Fruit fly (Drosophila melanogaster) whole organism, wandering third instar larva: Measurements from ENCODE around the gene her.

Experiments
- Abd-B ChIP-seq: fragments of >200 bp; optimal IDR thresholded peaks from 2 replicates; lab custom pipeline; 2017; ENCODE audit warnings: missing biosample characterization, missing genetic modification characterization
- CG32264 ChIP-seq: fragments of 200-800 bp; sonication (Bioruptor generic); optimal IDR thresholded peaks from 2 replicates; lab custom pipeline; 2016; ENCODE audit warnings: missing biosample characterization, missing genetic modification characterization
- CG9705 ChIP-seq: fragments of 200-800 bp; sonication (Bioruptor generic); optimal IDR thresholded peaks from 2 replicates; lab custom pipeline; 2018; ENCODE audit warnings: missing biosample characterization, mild to moderate bottlenecking, missing genetic modification characterization
- CrebA ChIP-seq: fragments of 200-800 bp; sonication (Bioruptor generic); optimal IDR thresholded peaks from 2 replicates; lab custom pipeline; 2016; ENCODE audit warnings: missing biosample characterization, mild to moderate bottlenecking, missing genetic modification characterization, borderline replicate concordance
- Dfd ChIP-seq: fragments of >200 bp; optimal IDR thresholded peaks from 2 replicates; lab custom pipeline; 2017; ENCODE audit warnings: missing biosample characterization, missing genetic modification characterization
- Dif ChIP-seq: fragments of 200-275, 200-300 bp; sonication (Bioruptor generic); optimal IDR thresholded peaks from 2 replicates; lab custom pipeline; 2018; ENCODE audit warnings: missing biosample characterization, missing genetic modification characterization; ENCODE audit not compliant: partially characterized antibody
- GATAd ChIP-seq: sonication (Bioruptor generic); optimal IDR thresholded peaks from 2 replicates; lab custom pipeline; 2016; ENCODE audit warnings: missing biosample characterization, missing genetic modification characterization
- HLH106 ChIP-seq: fragments of 200-800 bp; optimal IDR thresholded peaks from 3 replicates; lab custom pipeline; 2019; ENCODE audit warnings: missing biosample characterization, mild to moderate bottlenecking, missing genetic modification characterization, moderate library complexity
- Hnf4 ChIP-seq: fragments of 200-800 bp; sonication (Bioruptor generic); optimal IDR thresholded peaks from 2 replicates; lab custom pipeline; 2016; ENCODE audit warnings: missing biosample characterization, mild to moderate bottlenecking, missing genetic modification characterization
- Hr78 ChIP-seq: fragments of >200 bp; optimal IDR thresholded peaks from 2 replicates; lab custom pipeline; 2017; ENCODE audit warnings: missing biosample characterization, missing genetic modification characterization
- Hr83 ChIP-seq: fragments of 200-300 bp; sonication (Bioruptor generic); optimal IDR thresholded peaks from 2 replicates; lab custom pipeline; 2016; ENCODE audit warnings: missing biosample characterization, mild to moderate bottlenecking, missing genetic modification characterization, moderate library complexity; ENCODE audit not compliant: poor library complexity, severe bottlenecking
- Jra ChIP-seq: sonication (Bioruptor generic); optimal IDR thresholded peaks from 2 replicates; lab custom pipeline; 2016; ENCODE audit warnings: missing biosample characterization, missing genetic modification characterization
- Mio ChIP-seq: sonication (Bioruptor generic); optimal IDR thresholded peaks from 2 replicates; lab custom pipeline; 2016; ENCODE audit warnings: missing biosample characterization, missing genetic modification characterization
- Myc ChIP-seq: fragments of >200 bp; optimal IDR thresholded peaks from 2 replicates; lab custom pipeline; 2017
- N ChIP-seq: fragments of >200 bp; optimal IDR thresholded peaks from 2 replicates; lab custom pipeline; 2018; ENCODE audit warnings: missing biosample characterization, missing external identifiers, missing genetic modification characterization
- OdsH ChIP-seq: fragments of 200-800 bp; sonication (Bioruptor generic); optimal IDR thresholded peaks from 2 replicates; lab custom pipeline; 2016; ENCODE audit warnings: missing biosample characterization, mild to moderate bottlenecking, missing genetic modification characterization
- Rel ChIP-seq, 2 experiments: fragments of 200-800 bp; sonication (Bioruptor generic) in 1 of 2; optimal IDR thresholded peaks; 2 replicates in 1 of 2; 3 replicates in 1 of 2; lab custom pipeline; 2016 to 2019; ENCODE audit warnings: mild to moderate bottlenecking in 2 of 2, missing biosample characterization in 2 of 2, missing genetic modification characterization in 2 of 2, moderate library complexity in 1 of 2
- Sp1 ChIP-seq: fragments of 200-800 bp; sonication (Bioruptor generic); optimal IDR thresholded peaks from 3 replicates; lab custom pipeline; 2019; ENCODE audit warnings: missing biosample characterization, mild to moderate bottlenecking, missing genetic modification characterization, moderate library complexity
- Vsx2 ChIP-seq: fragments of 200-300, 225-300 bp; sonication (Bioruptor generic); optimal IDR thresholded peaks from 2 replicates; lab custom pipeline; 2018; ENCODE audit warnings: missing biosample characterization, missing genetic modification characterization; ENCODE audit not compliant: partially characterized antibody
- br ChIP-seq: fragments of 200-800 bp; sonication (Bioruptor generic); optimal IDR thresholded peaks from 2 replicates; lab custom pipeline; 2016; ENCODE audit warnings: missing biosample characterization, missing genetic modification characterization
- brk ChIP-seq: fragments of 200-800 bp; sonication (Bioruptor generic); optimal IDR thresholded peaks from 2 replicates; lab custom pipeline; 2016; ENCODE audit warnings: missing biosample characterization, mild to moderate bottlenecking, missing genetic modification characterization
- dl ChIP-seq, 2 experiments: fragments of 175-275, 200-275 bp in 1 of 2; fragments of 200-275 bp in 1 of 2; sonication (Bioruptor generic); optimal IDR thresholded peaks; lab custom pipeline; 2018; ENCODE audit warnings: mild to moderate bottlenecking in 2 of 2, missing biosample characterization in 2 of 2, missing genetic modification characterization in 2 of 2, moderate library complexity in 2 of 2; ENCODE audit not compliant: partially characterized antibody in 2 of 2, insufficient read depth in 1 of 2
- dmrt93B ChIP-seq: fragments of 200-800 bp; sonication (Bioruptor generic); optimal IDR thresholded peaks from 2 replicates; lab custom pipeline; 2018; ENCODE audit warnings: missing biosample characterization, mild to moderate bottlenecking, missing genetic modification characterization
- dsf ChIP-seq: sonication (Bioruptor generic); optimal IDR thresholded peaks from 2 replicates; lab custom pipeline; 2016; ENCODE audit warnings: missing biosample characterization, missing genetic modification characterization, borderline replicate concordance
- ey ChIP-seq: fragments of 200-800 bp; sonication (Bioruptor generic); optimal IDR thresholded peaks from 2 replicates; lab custom pipeline; 2016; ENCODE audit warnings: missing biosample characterization, missing genetic modification characterization
- foxo ChIP-seq, 2 experiments: fragments of 200-800 bp; sonication (Bioruptor generic); optimal IDR thresholded peaks; 2 replicates in 1 of 2; 3 replicates in 1 of 2; lab custom pipeline; 2016 to 2017; ENCODE audit warnings: missing biosample characterization in 2 of 2, missing genetic modification characterization in 2 of 2
- fru ChIP-seq: fragments of 200-800 bp; sonication (Bioruptor generic); optimal IDR thresholded peaks from 3 replicates; lab custom pipeline; 2016; ENCODE audit warnings: missing biosample characterization, mild to moderate bottlenecking, missing genetic modification characterization
- h ChIP-seq: fragments of 200-800 bp; sonication (Bioruptor generic); optimal IDR thresholded peaks from 3 replicates; lab custom pipeline; 2016; ENCODE audit warnings: missing biosample characterization, mild to moderate bottlenecking, missing genetic modification characterization
- jim ChIP-seq: fragments of 175-275, 200-325 bp; sonication (Bioruptor generic); optimal IDR thresholded peaks from 2 replicates; lab custom pipeline; 2016; ENCODE audit warnings: missing biosample characterization, mild to moderate bottlenecking, missing genetic modification characterization
- lola ChIP-seq: fragments of >200 bp; optimal IDR thresholded peaks from 2 replicates; lab custom pipeline; 2017; ENCODE audit warnings: missing biosample characterization, missing genetic modification characterization
- pan ChIP-seq: fragments of >200 bp; optimal IDR thresholded peaks from 2 replicates; lab custom pipeline; 2017
- psq ChIP-seq: fragments of 200-800 bp; sonication (Bioruptor generic); optimal IDR thresholded peaks from 3 replicates; lab custom pipeline; 2017; ENCODE audit warnings: missing biosample characterization, mild to moderate bottlenecking, missing genetic modification characterization, moderate library complexity
- rgr ChIP-seq: fragments of 200-800 bp; sonication (Bioruptor generic); optimal IDR thresholded peaks from 3 replicates; lab custom pipeline; 2016; ENCODE audit warnings: missing biosample characterization, mild to moderate bottlenecking, missing genetic modification characterization
- sage ChIP-seq: fragments of 200-800 bp; sonication (Bioruptor generic); optimal IDR thresholded peaks from 2 replicates; lab custom pipeline; 2016; ENCODE audit warnings: missing biosample characterization, mild to moderate bottlenecking, missing genetic modification characterization
- sv ChIP-seq: fragments of 200-800 bp; sonication (Bioruptor generic); optimal IDR thresholded peaks from 3 replicates; lab custom pipeline; 2016; ENCODE audit warnings: missing biosample characterization, missing genetic modification characterization
- tai ChIP-seq: sonication (Bioruptor generic); optimal IDR thresholded peaks from 2 replicates; lab custom pipeline; 2016; ENCODE audit warnings: missing biosample characterization, missing genetic modification characterization
- usp ChIP-seq: fragments of >200 bp; optimal IDR thresholded peaks from 2 replicates; lab custom pipeline; 2017; ENCODE audit warnings: missing biosample characterization, missing genetic modification characterization
- woc ChIP-seq: sonication (Bioruptor generic); optimal IDR thresholded peaks from 2 replicates; lab custom pipeline; 2016; ENCODE audit warnings: missing biosample characterization, mild to moderate bottlenecking, missing genetic modification characterization

her gene

dm6 chr2L:16648925-16649324, 28.1 kb upstream of the her start:
- TF ChIP-seq Jra (no peak), h (no peak), dmrt93B (no peak), Abd-B (no peak), Dif (GFP tag; lab: Kevin White, UChicago) (no peak), Hr78 (no peak), OdsH (GFP tag; lab: Kevin White, UChicago) (no peak), woc (GFP tag; lab: Kevin White, UChicago) (no peak), br (no peak), dl (GFP tag; optimal IDR thresholded peaks at IDR 0.05; lab: Kevin White, UChicago; ENCODE audit: insufficient read depth in 1 of 2, partially characterized antibody in 2 of 2) (no peak), HLH106 (no peak), Vsx2 (no peak), Myc (lab: Kevin White, UChicago) (no peak)

- TF ChIP-seq woc (GFP tag; lab: Kevin White, UChicago), result no peak
- TF ChIP-seq br, result no peak
- no peak for TF ChIP-seq Hr78
- TF ChIP-seq Jra, result no peak
- no peak for TF ChIP-seq Abd-B
- no peak for TF ChIP-seq psq (GFP tag; lab: Kevin White, UChicago)
- TF ChIP-seq dmrt93B, result no peak
- no peak for TF ChIP-seq CG32264 (GFP tag; lab: Kevin White, UChicago)
- TF ChIP-seq Vsx2, result no peak
- no peak for TF ChIP-seq usp (GFP tag; lab: Kevin White, UChicago)
- TF ChIP-seq jim, result no peak
Observed at dm6 chr2L:16653541-16653940, 23.4 kb upstream of the her start.

dm6 chr2L:16656692-16657109, 20.3 kb upstream of the her start:
- TF ChIP-seq foxo (GFP tag; optimal IDR thresholded peaks at IDR 0.05; lab: Kevin White, UChicago) (peak in 1 of 2 experiments; percentile 57), Vsx2 (peak; percentile 90), brk (GFP tag; lab: Kevin White, UChicago) (no peak), jim (no peak), dl (GFP tag; optimal IDR thresholded peaks at IDR 0.05; lab: Kevin White, UChicago; ENCODE audit: insufficient read depth in 1 of 2, partially characterized antibody in 2 of 2) (peak; percentile 81 to 90), usp (GFP tag; lab: Kevin White, UChicago) (no peak), OdsH (GFP tag; lab: Kevin White, UChicago) (no peak), dmrt93B (peak; percentile 40), N (GFP tag; lab: Kevin White, UChicago) (no peak), rgr (GFP tag; lab: Kevin White, UChicago) (no peak), Hnf4 (GFP tag; lab: Kevin White, UChicago) (no peak), sv (GFP tag; lab: Kevin White, UChicago) (peak; percentile 43), Hr78 (no peak), dsf (peak; percentile 19), Mio (GFP tag; lab: Kevin White, UChicago) (no peak), fru (peak; percentile 48), HLH106 (peak; percentile 70), Abd-B (no peak), GATAd (GFP tag; lab: Kevin White, UChicago) (no peak), Sp1 (peak; percentile 37), sage (GFP tag; lab: Kevin White, UChicago) (no peak), CG9705 (no peak), Myc (lab: Kevin White, UChicago) (peak; percentile 90), CrebA (GFP tag; lab: Kevin White, UChicago) (no peak), tai (GFP tag; lab: Kevin White, UChicago) (no peak), Jra (peak; percentile 33), Hr83 (GFP tag; lab: Kevin White, UChicago) (no peak), Dif (GFP tag; lab: Kevin White, UChicago) (peak; percentile 99), psq (GFP tag; lab: Kevin White, UChicago) (peak; percentile 42), lola (GFP tag; lab: Kevin White, UChicago) (no peak), pan (lab: Kevin White, UChicago) (no peak), CG32264 (GFP tag; lab: Kevin White, UChicago) (no peak), ey (peak; percentile 27), h (peak; percentile 49), Dfd (GFP tag; lab: Kevin White, UChicago) (no peak), woc (GFP tag; lab: Kevin White, UChicago) (peak; percentile 71), br (peak; percentile 32), Rel (GFP tag; optimal IDR thresholded peaks at IDR 0.05; lab: Kevin White, UChicago) (no peak), Rel (tag; optimal IDR thresholded peaks at IDR 0.05; lab: Kevin White, UChicago) (peak; percentile 4)
